Fruit fly (Drosophila melanogaster) whole organism, embryonic: ENCODE results near the gene CG13390.
A peak's percentile ranks its signal among the peaks of the same experiment; 100 is the strongest.

Experiments
- CG10979 ChIP-seq: fragments of 200-800 bp; sonication (Bioruptor generic); optimal IDR thresholded peaks from 2 replicates; lab custom pipeline; 2018; ENCODE audit warnings: missing biosample characterization, mild to moderate bottlenecking, missing genetic modification characterization, moderate library complexity
- CG11247 ChIP-seq: fragments of 200-800 bp; sonication (Bioruptor generic); IDR thresholded peaks from 2 replicates; pipeline ENCODE4 v1.3.6; 2022; ENCODE audit warnings: missing biosample characterization, missing genetic modification characterization
- CG12071 ChIP-seq: fragments of 200-800 bp; sonication (Bioruptor generic); optimal IDR thresholded peaks from 3 replicates; lab custom pipeline; 2018; ENCODE audit warnings: missing biosample characterization, mild to moderate bottlenecking, missing genetic modification characterization
- CG13287 ChIP-seq: fragments of 200-800 bp; sonication (Bioruptor generic); IDR thresholded peaks from 2 replicates; pipeline ENCODE4 v1.3.6; 2022; ENCODE audit warnings: missing biosample characterization, missing genetic modification characterization; ENCODE audit not compliant: partially characterized antibody
- CG14050 ChIP-seq: fragments of 200-800 bp; sonication (Bioruptor generic); IDR thresholded peaks from 3 replicates; pipeline ENCODE4 v1.3.6; 2022; ENCODE audit warnings: missing biosample characterization, missing genetic modification characterization
- CG14710 ChIP-seq: fragments of 200-800 bp; sonication (Bioruptor generic); optimal IDR thresholded peaks from 3 replicates; lab custom pipeline; 2019; ENCODE audit warnings: missing biosample characterization, mild to moderate bottlenecking, missing genetic modification characterization, moderate library complexity
- CG14965 ChIP-seq: fragments of 200-800 bp; sonication (Bioruptor generic); optimal IDR thresholded peaks from 2 replicates; lab custom pipeline; 2016; ENCODE audit warnings: missing biosample characterization, missing genetic modification characterization, borderline replicate concordance
- CG15073 ChIP-seq: fragments of 200-800 bp; sonication (Bioruptor generic); optimal IDR thresholded peaks from 2 replicates; lab custom pipeline; 2016; ENCODE audit warnings: missing biosample characterization, missing genetic modification characterization
- CG1647 ChIP-seq: fragments of 200-800 bp; sonication (Bioruptor generic); optimal IDR thresholded peaks from 3 replicates; lab custom pipeline; 2016; ENCODE audit warnings: missing biosample characterization, missing genetic modification characterization
- CG17385 ChIP-seq: fragments of 200-800 bp; sonication (Bioruptor generic); optimal IDR thresholded peaks from 3 replicates; lab custom pipeline; 2018; ENCODE audit warnings: missing biosample characterization, mild to moderate bottlenecking, missing genetic modification characterization
- CG2889 ChIP-seq: fragments of 200-800 bp; sonication (Bioruptor generic); IDR thresholded peaks from 3 replicates; pipeline ENCODE4 v1.3.6; 2022; ENCODE audit warnings: missing biosample characterization, missing genetic modification characterization
- CG30020 ChIP-seq: fragments of 200-800 bp; optimal IDR thresholded peaks from 2 replicates; lab custom pipeline; 2019; ENCODE audit warnings: missing biosample characterization, mild to moderate bottlenecking, missing genetic modification characterization, moderate library complexity
- CG30403 ChIP-seq: fragments of 200-800 bp; sonication (Bioruptor generic); optimal IDR thresholded peaks from 3 replicates; lab custom pipeline; 2016; ENCODE audit warnings: missing biosample characterization, missing genetic modification characterization
- CG3281 ChIP-seq: fragments of 200-800 bp; sonication (Bioruptor generic); optimal IDR thresholded peaks from 3 replicates; lab custom pipeline; 2017; ENCODE audit warnings: missing biosample characterization, mild to moderate bottlenecking, missing genetic modification characterization
- CG4424 ChIP-seq: fragments of 200-800 bp; sonication (Bioruptor generic); optimal IDR thresholded peaks from 3 replicates; lab custom pipeline; 2016; ENCODE audit warnings: missing biosample characterization, missing genetic modification characterization
- CG5953 ChIP-seq: fragments of 200-800 bp; sonication (Bioruptor generic); IDR thresholded peaks from 2 replicates; pipeline ENCODE4 v1.3.6; 2022; ENCODE audit warnings: missing biosample characterization, missing genetic modification characterization
- CG7839 ChIP-seq: fragments of 200-800 bp; sonication (Bioruptor generic); optimal IDR thresholded peaks from 3 replicates; lab custom pipeline; 2018; ENCODE audit warnings: missing biosample characterization, mild to moderate bottlenecking, missing genetic modification characterization, moderate library complexity
- CoRest ChIP-seq: fragments of 200-800 bp; sonication (Bioruptor generic); optimal IDR thresholded peaks from 3 replicates; lab custom pipeline; 2018; ENCODE audit warnings: missing biosample characterization, mild to moderate bottlenecking, missing genetic modification characterization, moderate library complexity
- Ets97D ChIP-seq: fragments of 200-800 bp; sonication (Bioruptor generic); optimal IDR thresholded peaks from 3 replicates; lab custom pipeline; 2016; ENCODE audit warnings: missing biosample characterization, missing genetic modification characterization
- Gsc ChIP-seq: fragments of 200-800 bp; sonication (Bioruptor generic); IDR thresholded peaks from 2 replicates; pipeline ENCODE4 v1.3.6; 2022; ENCODE audit warnings: missing biosample characterization, missing genetic modification characterization
- Kr ChIP-seq: fragments of 200-800 bp; sonication (Bioruptor generic); optimal IDR thresholded peaks from 2 replicates; lab custom pipeline; 2017; ENCODE audit warnings: missing biosample characterization, mild to moderate bottlenecking, missing genetic modification characterization
- Mes4 ChIP-seq: fragments of 200-800 bp; sonication (Bioruptor generic); optimal IDR thresholded peaks from 2 replicates; lab custom pipeline; 2016; ENCODE audit warnings: missing biosample characterization, missing genetic modification characterization
- Nf-YC ChIP-seq: fragments of 200-800 bp; optimal IDR thresholded peaks from 3 replicates; lab custom pipeline; 2019; ENCODE audit warnings: missing biosample characterization, mild to moderate bottlenecking, missing genetic modification characterization, moderate library complexity
- Opbp ChIP-seq: fragments of 200-800 bp; sonication (Bioruptor generic); IDR thresholded peaks from 3 replicates; pipeline ENCODE4 v1.3.6; 2022; ENCODE audit warnings: missing biosample characterization, missing genetic modification characterization; ENCODE audit not compliant: partially characterized antibody
- Optix ChIP-seq: fragments of 200-800 bp; sonication (Bioruptor generic); IDR thresholded peaks from 3 replicates; pipeline ENCODE4 v1.3.6; 2022; ENCODE audit warnings: missing biosample characterization, missing genetic modification characterization
- Usf ChIP-seq: fragments of 200-800 bp; sonication (Bioruptor generic); optimal IDR thresholded peaks from 2 replicates; lab custom pipeline; 2017; ENCODE audit warnings: missing genotype, missing biosample characterization, missing genetic modification characterization
- bigmax ChIP-seq: fragments of 200-800 bp; sonication (Bioruptor generic); optimal IDR thresholded peaks from 2 replicates; lab custom pipeline; 2018; ENCODE audit warnings: missing biosample characterization, mild to moderate bottlenecking, missing genetic modification characterization
- ewg ChIP-seq: fragments of 200-800 bp; sonication (Bioruptor generic); optimal IDR thresholded peaks from 3 replicates; lab custom pipeline; 2017; ENCODE audit warnings: mild to moderate bottlenecking, missing biosample characterization, missing genetic modification reagents, missing genetic modification characterization
- fd64A ChIP-seq: fragments of 200-800 bp; sonication (Bioruptor generic); optimal IDR thresholded peaks from 3 replicates; lab custom pipeline; 2018; ENCODE audit warnings: missing biosample characterization, mild to moderate bottlenecking, missing genetic modification characterization
- fd96Cb ChIP-seq: fragments of 200-800 bp; sonication (Bioruptor generic); optimal IDR thresholded peaks from 2 replicates; lab custom pipeline; 2018; ENCODE audit warnings: missing biosample characterization, mild to moderate bottlenecking, missing genetic modification characterization, moderate library complexity
- gsb-n ChIP-seq: fragments of 200-800 bp; sonication (Bioruptor generic); optimal IDR thresholded peaks from 3 replicates; lab custom pipeline; 2018; ENCODE audit warnings: missing biosample characterization, mild to moderate bottlenecking, missing genetic modification characterization
- inv ChIP-seq: fragments of 200-800 bp; sonication (Bioruptor generic); IDR thresholded peaks from 2 replicates; pipeline ENCODE4 v1.3.6; 2022; ENCODE audit warnings: missing biosample characterization, missing genetic modification characterization; ENCODE audit not compliant: partially characterized antibody
- jigr1 ChIP-seq: fragments of 200-800 bp; sonication (Bioruptor generic); IDR thresholded peaks from 3 replicates; pipeline ENCODE4 v1.3.6; 2022; ENCODE audit warnings: missing biosample characterization, missing genetic modification characterization
- kni ChIP-seq: fragments of 200-800 bp; sonication (Bioruptor generic); optimal IDR thresholded peaks from 3 replicates; lab custom pipeline; 2017; ENCODE audit warnings: mild to moderate bottlenecking, missing biosample characterization, missing genetic modification reagents, missing genetic modification characterization
- lmd ChIP-seq: fragments of 200-800 bp; sonication (Bioruptor generic); IDR thresholded peaks from 2 replicates; pipeline ENCODE4 v1.3.6; 2022; ENCODE audit warnings: missing biosample characterization, missing genetic modification characterization
- nerfin-1 ChIP-seq: fragments of 200-800 bp; sonication (Bioruptor generic); optimal IDR thresholded peaks from 3 replicates; lab custom pipeline; 2019; ENCODE audit warnings: missing biosample characterization, mild to moderate bottlenecking, missing genetic modification characterization, moderate library complexity
- nmo ChIP-seq: fragments of 200-800 bp; sonication (Bioruptor generic); optimal IDR thresholded peaks from 2 replicates; lab custom pipeline; 2018; ENCODE audit warnings: missing biosample characterization, mild to moderate bottlenecking, missing genetic modification characterization, moderate library complexity
- oc ChIP-seq: fragments of 200-800 bp; sonication (Bioruptor generic); optimal IDR thresholded peaks from 2 replicates; lab custom pipeline; 2018; ENCODE audit warnings: missing biosample characterization, mild to moderate bottlenecking, missing genetic modification characterization, moderate library complexity
- pho ChIP-seq: fragments of 200-800 bp; sonication (Bioruptor generic); optimal IDR thresholded peaks from 2 replicates; lab custom pipeline; 2016; ENCODE audit warnings: missing biosample characterization, missing genetic modification characterization
- phol ChIP-seq: fragments of 200-800 bp; sonication (Bioruptor generic); optimal IDR thresholded peaks from 3 replicates; lab custom pipeline; 2018; ENCODE audit warnings: missing biosample characterization, mild to moderate bottlenecking, missing genetic modification characterization, moderate library complexity
- pros ChIP-seq: fragments of 200-800 bp; sonication (Bioruptor generic); optimal IDR thresholded peaks from 3 replicates; lab custom pipeline; 2019; ENCODE audit warnings: missing biosample characterization, mild to moderate bottlenecking, missing genetic modification characterization, moderate library complexity
- sima ChIP-seq: fragments of 200-800 bp; sonication (Bioruptor generic); optimal IDR thresholded peaks from 2 replicates; lab custom pipeline; 2016; ENCODE audit warnings: missing biosample characterization, missing genetic modification characterization
- sisA ChIP-seq: fragments of 200-800 bp; sonication (Bioruptor generic); IDR thresholded peaks from 2 replicates; pipeline ENCODE4 v1.3.6; 2022; ENCODE audit warnings: missing biosample characterization, missing genetic modification characterization
- zfh1 ChIP-seq: fragments of 200-800 bp; sonication (Bioruptor generic); IDR thresholded peaks from 3 replicates; pipeline ENCODE4 v1.3.6; 2022; ENCODE audit warnings: missing biosample characterization, missing genetic modification characterization
- zfh2 ChIP-seq: fragments of 200-800 bp; sonication (Bioruptor generic); optimal IDR thresholded peaks from 2 replicates; lab custom pipeline; 2016; ENCODE audit warnings: missing biosample characterization, missing genetic modification characterization

The CG13390 gene

DNA sequence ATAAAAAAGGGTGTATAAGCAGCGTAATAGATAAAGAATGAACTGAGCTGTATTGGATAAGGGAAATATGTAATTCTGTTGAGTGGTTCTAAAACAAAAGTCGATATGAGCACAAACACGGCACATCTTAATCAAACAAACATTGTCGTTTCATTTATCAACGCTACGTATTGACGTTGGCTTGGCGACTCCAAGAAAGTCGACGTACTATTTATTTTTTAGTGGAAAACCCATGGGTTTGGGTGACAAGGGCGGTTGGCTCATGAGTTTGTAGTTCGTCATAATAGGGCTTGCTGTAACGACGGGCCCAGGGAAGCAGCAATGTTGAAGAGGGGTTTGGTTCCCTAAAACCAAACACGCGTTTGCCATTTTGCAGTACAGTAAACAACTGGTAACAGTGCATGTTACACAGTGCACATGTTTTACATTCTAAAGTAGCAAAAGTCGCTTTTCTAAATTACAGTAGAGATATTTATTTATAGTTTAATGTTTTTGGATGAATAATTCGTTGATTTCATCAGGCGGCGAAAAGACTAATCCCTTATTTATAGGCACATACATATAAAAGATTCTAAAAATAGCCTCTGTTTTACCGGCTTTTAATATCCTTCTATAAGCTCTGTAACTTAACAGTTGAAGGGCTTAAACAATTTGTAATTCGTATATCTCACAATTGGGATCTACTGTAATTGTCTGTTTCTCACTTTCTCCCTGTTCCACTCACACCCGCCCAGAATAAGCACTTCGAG is 15.2 kb downstream of the CG13390 start (continued):
- TF ChIP-seq CG30020 (no peak), Usf (GFP tag; lab: Kevin White, UChicago) (no peak), CG7839 (no peak), Kr (no peak), CG10979 (tag; lab: Kevin White, UChicago) (peak; percentile 35), CG11247 (GFP tag; lab: Robert Waterston, UW) (no peak), CG14965 (GFP tag; lab: Kevin White, UChicago) (no peak), Opbp (no peak), CG17385 (GFP tag; lab: Kevin White, UChicago) (peak; percentile 10), Mes4 (GFP tag; lab: Kevin White, UChicago) (no peak), gsb-n (tag; lab: Kevin White, UChicago) (no peak), nmo (GFP tag; lab: Kevin White, UChicago) (peak; percentile 46), sima (GFP tag; lab: Kevin White, UChicago) (no peak), CG3281 (peak; percentile 39), CG5953 (no peak), kni (GFP tag; lab: Kevin White, UChicago) (peak; percentile 46), nerfin-1 (no peak), bigmax (GFP tag; lab: Kevin White, UChicago) (no peak), CG30403 (GFP tag; lab: Kevin White, UChicago) (peak; percentile 40), lmd (GFP tag; lab: Robert Waterston, UW) (no peak), sisA (GFP tag; lab: Robert Waterston, UW) (peak; percentile 44; the same call in 1 of the 2 replicates), CG13287 (no peak), ewg (no peak), CG14710 (tag; lab: Kevin White, UChicago) (peak; percentile 7), Nf-YC (tag; lab: Kevin White, UChicago) (no peak), inv (GFP tag; lab: Robert Waterston, UW) (no peak), Gsc (no peak), pho (GFP tag; lab: Kevin White, UChicago) (peak; percentile 15), zfh1 (GFP tag; lab: Robert Waterston, UW) (no peak), phol (peak; percentile 40), zfh2 (GFP tag; lab: Kevin White, UChicago) (peak; percentile 27), CG14050 (GFP tag; lab: Robert Waterston, UW) (no peak), jigr1 (GFP tag; lab: Robert Waterston, UW) (no peak), CG4424 (GFP tag; lab: Kevin White, UChicago) (peak; percentile 14), Ets97D (GFP tag; lab: Kevin White, UChicago) (peak; percentile 19), CG12071 (GFP tag; lab: Kevin White, UChicago) (no peak), CG1647 (GFP tag; lab: Kevin White, UChicago) (no peak), oc (tag; lab: Kevin White, UChicago) (no peak), CG2889 (no peak), fd96Cb (peak; percentile 27), CoRest (tag; lab: Kevin White, UChicago) (peak; percentile 37), CG15073 (GFP tag; lab: Kevin White, UChicago) (no peak), fd64A (GFP tag; lab: Kevin White, UChicago) (peak; percentile 62), pros (GFP tag; lab: Kevin White, UChicago) (peak; percentile 51), Optix (GFP tag; lab: Robert Waterston, UW) (no peak)
